Fruit fly (Drosophila melanogaster) whole organism, embryonic: Measurements from ENCODE around the gene wdn.

Source experiments
- CG10366 ChIP-seq: fragments of 200-800 bp; sonication (Bioruptor generic); IDR thresholded peaks from 2 replicates; pipeline ENCODE4 v1.3.6; 2022; ENCODE audit warnings: missing biosample characterization, missing genetic modification characterization
- CG10959 ChIP-seq: fragments of 200-800 bp; sonication (Bioruptor generic); IDR thresholded peaks from 2 replicates; pipeline ENCODE4 v1.3.6; 2022; ENCODE audit warnings: missing biosample characterization, missing genetic modification characterization
- CG12071 ChIP-seq: fragments of 200-800 bp; sonication (Bioruptor generic); optimal IDR thresholded peaks from 3 replicates; lab custom pipeline; 2018; ENCODE audit warnings: missing biosample characterization, mild to moderate bottlenecking, missing genetic modification characterization
- CG1603 ChIP-seq: fragments of 200-800 bp; sonication (Bioruptor generic); optimal IDR thresholded peaks from 2 replicates; lab custom pipeline; 2019; ENCODE audit warnings: missing biosample characterization, mild to moderate bottlenecking, missing genetic modification characterization, moderate library complexity
- CG16813 ChIP-seq: fragments of 200-800 bp; sonication (Bioruptor generic); IDR thresholded peaks from 3 replicates; pipeline ENCODE4 v1.3.6; 2022; ENCODE audit warnings: missing biosample characterization, missing genetic modification characterization; ENCODE audit not compliant: partially characterized antibody
- CG17568 ChIP-seq: fragments of 200-800 bp; sonication (Bioruptor generic); optimal IDR thresholded peaks from 2 replicates; lab custom pipeline; 2018; ENCODE audit warnings: missing biosample characterization, mild to moderate bottlenecking, missing genetic modification characterization, moderate library complexity
- CG18262 ChIP-seq: fragments of 200-800 bp; optimal IDR thresholded peaks from 3 replicates; lab custom pipeline; 2019; ENCODE audit warnings: missing biosample characterization, mild to moderate bottlenecking, missing genetic modification characterization, moderate library complexity
- CG18619 ChIP-seq: fragments of 200-800 bp; sonication (Bioruptor generic); optimal IDR thresholded peaks from 3 replicates; lab custom pipeline; 2017; ENCODE audit warnings: missing biosample characterization, mild to moderate bottlenecking, missing genetic modification characterization
- CG4360 ChIP-seq: fragments of 200-800 bp; sonication (Bioruptor generic); IDR thresholded peaks from 2 replicates; pipeline ENCODE4 v1.3.6; 2022; ENCODE audit warnings: missing biosample characterization, missing genetic modification characterization
- CG5180 ChIP-seq: fragments of 200-800 bp; sonication (Bioruptor generic); optimal IDR thresholded peaks from 3 replicates; lab custom pipeline; 2017; ENCODE audit warnings: missing biosample characterization, missing genetic modification characterization, mild to moderate bottlenecking, moderate library complexity, missing genetic modification reagents
- CG6272 ChIP-seq: fragments of 200-800 bp; sonication (Bioruptor generic); IDR thresholded peaks from 2 replicates; pipeline ENCODE4 v1.3.6; 2022; ENCODE audit warnings: missing biosample characterization, missing genetic modification characterization
- Doc3 ChIP-seq: fragments of 200-800 bp; sonication (Bioruptor generic); IDR thresholded peaks from 3 replicates; pipeline ENCODE4 v1.3.6; 2022; ENCODE audit warnings: missing biosample characterization, missing genetic modification characterization; ENCODE audit not compliant: partially characterized antibody
- Fer2 ChIP-seq: fragments of 200-800 bp; sonication (Bioruptor generic); optimal IDR thresholded peaks from 2 replicates; lab custom pipeline; 2018; ENCODE audit warnings: missing biosample characterization, mild to moderate bottlenecking, missing genetic modification characterization, moderate library complexity
- GATAe ChIP-seq: fragments of 200-800 bp; sonication (Bioruptor generic); conservative IDR thresholded peaks from 2 replicates; pipeline ENCODE4 v1.3.6; 2022; ENCODE audit warnings: missing biosample characterization, missing genetic modification characterization
- HLH3B ChIP-seq: fragments of 200-800 bp; sonication (Bioruptor generic); IDR thresholded peaks from 2 replicates; pipeline ENCODE4 v1.3.6; 2022; ENCODE audit warnings: missing biosample characterization, missing genetic modification characterization
- HLHmδ ChIP-seq: fragments of 200-800 bp; sonication (Bioruptor generic); optimal IDR thresholded peaks from 2 replicates; lab custom pipeline; 2018; ENCODE audit warnings: missing biosample characterization, mild to moderate bottlenecking, missing genetic modification characterization, moderate library complexity
- Hr51 ChIP-seq, 2 experiments: fragments of 200-800 bp; sonication (Bioruptor generic); optimal IDR thresholded peaks; 2 replicates in 1 of 2; 3 replicates in 1 of 2; lab custom pipeline; 2016 to 2018; ENCODE audit warnings: missing biosample characterization in 2 of 2, missing genetic modification characterization in 2 of 2, mild to moderate bottlenecking in 1 of 2, moderate library complexity in 1 of 2
- MBD-R2 ChIP-seq: fragments of 200-800 bp; sonication (Bioruptor generic); IDR thresholded peaks from 2 replicates; pipeline ENCODE4 v1.3.6; 2022; ENCODE audit warnings: missing biosample characterization, missing genetic modification characterization
- Mrtf ChIP-seq: fragments of 200-800 bp; sonication (Bioruptor generic); IDR thresholded peaks from 3 replicates; pipeline ENCODE4 v1.3.6; 2022; ENCODE audit warnings: missing biosample characterization, missing genetic modification characterization
- NC2β ChIP-seq: fragments of 200-800 bp; sonication (Bioruptor generic); optimal IDR thresholded peaks from 2 replicates; lab custom pipeline; 2016; ENCODE audit warnings: missing biosample characterization, missing genetic modification characterization
- NfI ChIP-seq: fragments of 200-800 bp; sonication (Bioruptor generic); optimal IDR thresholded peaks from 3 replicates; lab custom pipeline; 2018; ENCODE audit warnings: missing biosample characterization, mild to moderate bottlenecking, missing genetic modification characterization, moderate library complexity
- Sox100B ChIP-seq: fragments of 200-800 bp; sonication (Bioruptor generic); optimal IDR thresholded peaks from 3 replicates; lab custom pipeline; 2018; ENCODE audit warnings: missing biosample characterization, mild to moderate bottlenecking, missing genetic modification characterization
- Sox102F ChIP-seq: fragments of 200-800 bp; sonication (Bioruptor generic); optimal IDR thresholded peaks from 2 replicates; lab custom pipeline; 2018; ENCODE audit warnings: missing biosample characterization, mild to moderate bottlenecking, missing genetic modification characterization, moderate library complexity
- Taf1 ChIP-seq: fragments of 200-800 bp; sonication (Bioruptor generic); IDR thresholded peaks from 2 replicates; pipeline ENCODE4 v1.3.6; 2022; ENCODE audit warnings: missing biosample characterization, missing genetic modification characterization
- Xrp1 ChIP-seq: fragments of 200-800 bp; sonication (Bioruptor generic); IDR thresholded peaks from 2 replicates; pipeline ENCODE4 v1.3.6; 2022; ENCODE audit warnings: missing biosample characterization, missing genetic modification characterization
- YL-1 ChIP-seq: fragments of 200-800 bp; sonication (Bioruptor generic); optimal IDR thresholded peaks from 3 replicates; lab custom pipeline; 2017; ENCODE audit warnings: missing biosample characterization, mild to moderate bottlenecking, missing genetic modification characterization
- al ChIP-seq: fragments of 200-800 bp; sonication (Bioruptor generic); IDR thresholded peaks from 2 replicates; pipeline ENCODE4 v1.3.6; 2022; ENCODE audit warnings: missing biosample characterization, missing genetic modification characterization
- amos ChIP-seq: fragments of 200-800 bp; sonication (Bioruptor generic); IDR thresholded peaks from 2 replicates; pipeline ENCODE4 v1.3.6; 2022; ENCODE audit warnings: missing biosample characterization, missing genetic modification characterization; ENCODE audit not compliant: partially characterized antibody
- ato ChIP-seq: fragments of 200-800 bp; sonication (Bioruptor generic); IDR thresholded peaks from 2 replicates; pipeline ENCODE4 v1.3.6; 2022; ENCODE audit warnings: missing biosample characterization, missing genetic modification characterization; ENCODE audit not compliant: partially characterized antibody
- bcd ChIP-seq: fragments of 200-800 bp; sonication (Bioruptor generic); optimal IDR thresholded peaks from 2 replicates; lab custom pipeline; 2017; ENCODE audit warnings: missing biosample characterization, mild to moderate bottlenecking, missing genetic modification characterization
- croc ChIP-seq: fragments of 200-800 bp; sonication (Bioruptor generic); conservative IDR thresholded peaks from 3 replicates; pipeline ENCODE4 v1.3.6; 2022; ENCODE audit warnings: missing biosample characterization, missing genetic modification characterization
- crol ChIP-seq: fragments of 200-800 bp; sonication (Bioruptor generic); IDR thresholded peaks from 2 replicates; pipeline ENCODE4 v1.3.6; 2022; ENCODE audit warnings: missing biosample characterization, missing genetic modification characterization
- crp ChIP-seq, 2 experiments: fragments of 200-800 bp; sonication (Bioruptor generic); optimal IDR thresholded peaks; 2 replicates in 1 of 2; 3 replicates in 1 of 2; lab custom pipeline; 2017; ENCODE audit warnings: missing biosample characterization in 2 of 2, missing genetic modification characterization in 2 of 2, mild to moderate bottlenecking in 1 of 2, moderate library complexity in 1 of 2
- cwo ChIP-seq: fragments of 200-800 bp; sonication (Bioruptor generic); optimal IDR thresholded peaks from 3 replicates; lab custom pipeline; 2017; ENCODE audit warnings: missing biosample characterization, missing genetic modification characterization, mild to moderate bottlenecking, moderate library complexity, missing genetic modification reagents
- dimm ChIP-seq: fragments of 200-800 bp; sonication (Bioruptor generic); IDR thresholded peaks from 2 replicates; pipeline ENCODE4 v1.3.6; 2022; ENCODE audit warnings: missing biosample characterization, missing genetic modification characterization
- exex ChIP-seq: fragments of 200-800 bp; sonication (Bioruptor generic); optimal IDR thresholded peaks from 4 replicates; lab custom pipeline; 2018; ENCODE audit warnings: missing biosample characterization, mild to moderate bottlenecking, missing genetic modification characterization, moderate library complexity
- fru ChIP-seq: fragments of >200 bp; optimal IDR thresholded peaks from 2 replicates; lab custom pipeline; 2017
- gfzf ChIP-seq: fragments of 200-800 bp; sonication (Bioruptor generic); optimal IDR thresholded peaks from 2 replicates; lab custom pipeline; 2016; ENCODE audit warnings: missing biosample characterization, mild to moderate bottlenecking, missing genetic modification characterization, moderate library complexity
- kah ChIP-seq: fragments of 200-800 bp; sonication (Bioruptor generic); optimal IDR thresholded peaks from 2 replicates; lab custom pipeline; 2018; ENCODE audit warnings: missing biosample characterization, mild to moderate bottlenecking, missing genetic modification characterization
- knrl ChIP-seq: fragments of 200-800 bp; sonication (Bioruptor generic); IDR thresholded peaks from 3 replicates; pipeline ENCODE4 v1.3.6; 2022; ENCODE audit warnings: missing biosample characterization, missing genetic modification characterization; ENCODE audit not compliant: partially characterized antibody
- nmo ChIP-seq: fragments of 200-800 bp; sonication (Bioruptor generic); optimal IDR thresholded peaks from 2 replicates; lab custom pipeline; 2018; ENCODE audit warnings: missing biosample characterization, mild to moderate bottlenecking, missing genetic modification characterization, moderate library complexity
- oc ChIP-seq: fragments of 200-800 bp; sonication (Bioruptor generic); optimal IDR thresholded peaks from 2 replicates; lab custom pipeline; 2018; ENCODE audit warnings: missing biosample characterization, mild to moderate bottlenecking, missing genetic modification characterization, moderate library complexity
- salm ChIP-seq: fragments of 200-800 bp; sonication (Bioruptor generic); optimal IDR thresholded peaks from 2 replicates; lab custom pipeline; 2018; ENCODE audit warnings: missing biosample characterization, mild to moderate bottlenecking, missing genetic modification characterization
- scrt ChIP-seq: fragments of 200-800 bp; sonication (Bioruptor generic); optimal IDR thresholded peaks from 2 replicates; lab custom pipeline; 2018; ENCODE audit warnings: missing biosample characterization, mild to moderate bottlenecking, missing genetic modification characterization, moderate library complexity
- stc ChIP-seq: fragments of 200-800 bp; sonication (Bioruptor generic); IDR thresholded peaks from 2 replicates; pipeline ENCODE4 v1.3.6; 2022; ENCODE audit warnings: missing biosample characterization, missing genetic modification characterization
- unpg ChIP-seq: fragments of 200-800 bp; sonication (Bioruptor generic); optimal IDR thresholded peaks from 3 replicates; lab custom pipeline; 2018; ENCODE audit warnings: missing biosample characterization, mild to moderate bottlenecking, missing genetic modification characterization, moderate library complexity
- wdn ChIP-seq: fragments of 200-800 bp; sonication (Bioruptor generic); IDR thresholded peaks from 2 replicates; pipeline ENCODE4 v1.3.6; 2022; ENCODE audit warnings: missing biosample characterization, missing genetic modification characterization

Gene wdn

dm6 chr3R:28844611-28845376, 33.7 kb upstream of the wdn start, which contains the start of the genes Apc and spg:
Apc (minus strand) TSS chr3R:28844748.
spg (plus strand) TSS chr3R:28845270.
- TF ChIP-seq CG18262 (tag; lab: Kevin White, UChicago) (peak; percentile 44), CG16813 (GFP tag; lab: Robert Waterston, UW) (peak; percentile 83), HLHmδ (GFP tag; lab: Kevin White, UChicago) (peak; percentile 70), crol (GFP tag; lab: Robert Waterston, UW) (0 out of 2 replicates have a peak, but pooled peaks have one; percentile 27), kah (GFP tag; lab: Kevin White, UChicago) (peak; percentile 35), unpg (peak; percentile 45), stc (peak; percentile 55; the same call in 1 of the 2 replicates), cwo (GFP tag; lab: Kevin White, UChicago) (no peak), CG1603 (tag; lab: Kevin White, UChicago) (peak; percentile 69), CG10366 (0 out of 2 replicates have a peak, but pooled peaks have one; percentile 10), wdn (GFP tag; lab: Robert Waterston, UW) (0 out of 2 replicates have a peak, but pooled peaks have one; percentile 8), HLH3B (GFP tag; lab: Robert Waterston, UW) (peak; percentile 32; the same call in 1 of the 2 replicates), MBD-R2 (GFP tag; lab: Robert Waterston, UW) (peak; percentile 62), Hr51 (GFP tag; optimal IDR thresholded peaks at IDR 0.05; lab: Kevin White, UChicago) (peak; percentile 10 to 37), scrt (GFP tag; lab: Kevin White, UChicago) (peak; percentile 31), exex (tag; lab: Kevin White, UChicago) (no peak), ato (GFP tag; lab: Robert Waterston, UW) (no peak; the same call in 1 of the 2 replicates), CG18619 (GFP tag; lab: Kevin White, UChicago) (peak; percentile 41), CG17568 (GFP tag; lab: Kevin White, UChicago) (no peak), NC2β (GFP tag; lab: Kevin White, UChicago) (peak; percentile 63), GATAe (no peak; the same call in 1 of the 2 replicates), crp (GFP tag; optimal IDR thresholded peaks at IDR 0.05; lab: Kevin White, UChicago) (peak; percentile 11 to 85), CG4360 (GFP tag; lab: Robert Waterston, UW) (peak; percentile 95), oc (tag; lab: Kevin White, UChicago) (peak; percentile 17), bcd (GFP tag; lab: Kevin White, UChicago) (peak; percentile 7), al (GFP tag; lab: Robert Waterston, UW) (0 out of 2 replicates have a peak, but pooled peaks have one; percentile 10), Mrtf (GFP tag; lab: Robert Waterston, UW) (no peak; the same call in 2 of the 3 replicates), knrl (GFP tag; lab: Robert Waterston, UW) (peak; percentile 80), gfzf (GFP tag; lab: Kevin White, UChicago) (peak; percentile 99), croc (GFP tag; lab: Robert Waterston, UW) (no peak), CG6272 (GFP tag; lab: Robert Waterston, UW) (0 out of 2 replicates have a peak, but pooled peaks have one; percentile 16), amos (GFP tag; lab: Robert Waterston, UW) (peak; percentile 76), Taf1 (GFP tag; lab: Robert Waterston, UW) (no peak), NfI (GFP tag; lab: Kevin White, UChicago) (no peak), CG10959 (peak; percentile 45; the same call in 1 of the 2 replicates), Fer2 (tag; lab: Kevin White, UChicago) (no peak), Doc3 (GFP tag; lab: Robert Waterston, UW) (peak; percentile 68), Xrp1 (GFP tag; lab: Robert Waterston, UW) (peak; percentile 52), CG12071 (GFP tag; lab: Kevin White, UChicago) (peak; percentile 71), dimm (no peak), Sox102F (peak; percentile 17), Sox100B (GFP tag; lab: Kevin White, UChicago) (no peak), salm (tag; lab: Kevin White, UChicago) (peak; percentile 57), YL-1 (GFP tag; lab: Kevin White, UChicago) (peak; percentile 70), fru (lab: Kevin White, UChicago) (no peak), CG5180 (GFP tag; lab: Kevin White, UChicago) (peak; percentile 38), nmo (GFP tag; lab: Kevin White, UChicago) (peak; percentile 71)
